Fruit fly (Drosophila melanogaster) whole organism, prepupa: ENCODE results near the gene CG15387.

Experiments used
- Blimp-1 ChIP-seq: fragments of 200-800 bp; sonication (Bioruptor generic); optimal IDR thresholded peaks from 3 replicates; lab custom pipeline; 2017; ENCODE audit warnings: missing biosample characterization, missing genetic modification characterization, mild to moderate bottlenecking, moderate library complexity, missing genetic modification reagents
- CG10631 ChIP-seq: fragments of 200-800 bp; sonication (Bioruptor generic); optimal IDR thresholded peaks from 2 replicates; lab custom pipeline; 2016; ENCODE audit warnings: missing biosample characterization, missing genetic modification characterization
- CG10669 ChIP-seq: fragments of 200-800 bp; sonication (Bioruptor generic); optimal IDR thresholded peaks from 3 replicates; lab custom pipeline; 2018; ENCODE audit warnings: missing biosample characterization, mild to moderate bottlenecking, missing genetic modification characterization, moderate library complexity
- CG11294 ChIP-seq: fragments of 200-800 bp; sonication (Bioruptor generic); IDR thresholded peaks from 2 replicates; pipeline ENCODE4 v1.3.6; 2022; ENCODE audit warnings: missing biosample characterization, missing genetic modification characterization
- CG11762 ChIP-seq: fragments of 200-800 bp; sonication (Bioruptor generic); optimal IDR thresholded peaks from 3 replicates; lab custom pipeline; 2016; ENCODE audit warnings: missing biosample characterization, missing genetic modification characterization; ENCODE audit not compliant: insufficient read depth
- CG11902 ChIP-seq: fragments of 200-800 bp; sonication (Bioruptor generic); optimal IDR thresholded peaks from 3 replicates; lab custom pipeline; 2016; ENCODE audit warnings: missing biosample characterization, missing genetic modification characterization
- CG15336 ChIP-seq: fragments of 200-800 bp; sonication (Bioruptor generic); IDR thresholded peaks from 2 replicates; pipeline ENCODE4 v1.3.6; 2022; ENCODE audit warnings: missing biosample characterization, missing genetic modification characterization
- CG1621 ChIP-seq: fragments of 200-800 bp; sonication (Bioruptor generic); optimal IDR thresholded peaks from 3 replicates; lab custom pipeline; 2018; ENCODE audit warnings: missing biosample characterization, mild to moderate bottlenecking, missing genetic modification characterization
- CG16779 ChIP-seq: fragments of 200-800 bp; sonication (Bioruptor generic); optimal IDR thresholded peaks from 3 replicates; lab custom pipeline; 2017; ENCODE audit warnings: missing biosample characterization, mild to moderate bottlenecking, missing genetic modification characterization
- CG3032 ChIP-seq: fragments of 200-800 bp; optimal IDR thresholded peaks from 2 replicates; lab custom pipeline; 2019; ENCODE audit warnings: missing biosample characterization, mild to moderate bottlenecking, missing genetic modification characterization, moderate library complexity
- CG3919 ChIP-seq: fragments of 200-800 bp; sonication (Bioruptor generic); optimal IDR thresholded peaks from 3 replicates; lab custom pipeline; 2016; ENCODE audit warnings: missing biosample characterization, missing genetic modification characterization
- CG6163 ChIP-seq: fragments of 200-800 bp; sonication (Bioruptor generic); IDR thresholded peaks from 3 replicates; pipeline ENCODE4 v1.3.6; 2022; ENCODE audit warnings: missing biosample characterization, missing genetic modification characterization
- CG6276 ChIP-seq: fragments of 200-800 bp; sonication (Bioruptor generic); optimal IDR thresholded peaks from 2 replicates; lab custom pipeline; 2017; ENCODE audit warnings: missing biosample characterization, mild to moderate bottlenecking, missing genetic modification characterization
- CG6792 ChIP-seq: fragments of 200-800 bp; sonication (Bioruptor generic); optimal IDR thresholded peaks from 3 replicates; lab custom pipeline; 2016; ENCODE audit warnings: missing biosample characterization, missing genetic modification characterization
- CG7368 ChIP-seq: fragments of 200-800 bp; sonication (Bioruptor generic); optimal IDR thresholded peaks from 3 replicates; lab custom pipeline; 2016; ENCODE audit warnings: missing biosample characterization, missing genetic modification characterization
- CG8119 ChIP-seq: fragments of 200-800 bp; sonication (Bioruptor generic); IDR thresholded peaks from 3 replicates; pipeline ENCODE4 v1.3.6; 2022; ENCODE audit warnings: missing biosample characterization, missing genetic modification characterization
- CG8319 ChIP-seq: fragments of 200-800 bp; sonication (Bioruptor generic); optimal IDR thresholded peaks from 3 replicates; lab custom pipeline; 2016; ENCODE audit warnings: missing biosample characterization, missing genetic modification characterization
- CG9139 ChIP-seq: fragments of 200-800 bp; sonication (Bioruptor generic); optimal IDR thresholded peaks from 3 replicates; lab custom pipeline; 2017; ENCODE audit warnings: missing biosample characterization, mild to moderate bottlenecking, missing genetic modification characterization
- Eip75B ChIP-seq: fragments of 200-800 bp; sonication (Bioruptor generic); optimal IDR thresholded peaks from 3 replicates; lab custom pipeline; 2016; ENCODE audit warnings: missing biosample characterization, missing genetic modification characterization
- Eip78C ChIP-seq: fragments of 200-800 bp; sonication (Bioruptor generic); peaks from one replicate; lab custom pipeline; 2016; ENCODE audit warnings: missing biosample characterization, missing genetic modification characterization
- Eip93F ChIP-seq: fragments of 200-800 bp; sonication (Bioruptor generic); optimal IDR thresholded peaks from 2 replicates; lab custom pipeline; 2016; ENCODE audit warnings: missing biosample characterization, mild to moderate bottlenecking, missing genetic modification characterization
- Ets21C ChIP-seq: fragments of 200-800 bp; sonication (Bioruptor generic); optimal IDR thresholded peaks from 3 replicates; lab custom pipeline; 2016; ENCODE audit warnings: missing biosample characterization, missing genetic modification characterization
- Gug ChIP-seq: fragments of 200-800 bp; sonication (Bioruptor generic); IDR thresholded peaks from 2 replicates; pipeline ENCODE4 v1.3.6; 2022; ENCODE audit warnings: missing biosample characterization, missing genetic modification characterization
- Hr38 ChIP-seq: sonication (Bioruptor generic); optimal IDR thresholded peaks from 2 replicates; lab custom pipeline; 2016; ENCODE audit warnings: missing biosample characterization, missing genetic modification characterization
- Hr39 ChIP-seq: fragments of 200-800 bp; sonication (Bioruptor generic); optimal IDR thresholded peaks from 2 replicates; lab custom pipeline; 2016; ENCODE audit warnings: missing biosample characterization, missing genetic modification characterization
- Hr4 ChIP-seq: fragments of 200-800 bp; sonication (Bioruptor generic); optimal IDR thresholded peaks from 3 replicates; lab custom pipeline; 2016; ENCODE audit warnings: missing biosample characterization, missing genetic modification characterization
- Lpt ChIP-seq: fragments of 200-800 bp; sonication (Bioruptor generic); optimal IDR thresholded peaks from 3 replicates; lab custom pipeline; 2016; ENCODE audit warnings: missing biosample characterization, missing genetic modification characterization
- Met ChIP-seq: fragments of 200-800 bp; sonication (Bioruptor generic); optimal IDR thresholded peaks from 3 replicates; lab custom pipeline; 2016; ENCODE audit warnings: missing biosample characterization, missing genetic modification characterization
- Smox ChIP-seq: fragments of 200-800 bp; sonication (Bioruptor generic); optimal IDR thresholded peaks from 3 replicates; lab custom pipeline; 2016; ENCODE audit warnings: missing biosample characterization, missing genetic modification characterization
- Sox102F ChIP-seq: fragments of 200-800 bp; sonication (Bioruptor generic); optimal IDR thresholded peaks from 2 replicates; lab custom pipeline; 2016; ENCODE audit warnings: missing biosample characterization, mild to moderate bottlenecking, missing genetic modification characterization
- Sox14 ChIP-seq: fragments of 200-800 bp; sonication (Bioruptor generic); optimal IDR thresholded peaks from 3 replicates; lab custom pipeline; 2016; ENCODE audit warnings: missing biosample characterization, missing genetic modification characterization
- Sox15 ChIP-seq: fragments of 200-800 bp; sonication (Bioruptor generic); optimal IDR thresholded peaks from 3 replicates; lab custom pipeline; 2016; ENCODE audit warnings: missing biosample characterization, missing genetic modification characterization
- achi ChIP-seq: fragments of 200-800 bp; sonication (Bioruptor generic); optimal IDR thresholded peaks from 3 replicates; lab custom pipeline; 2016; ENCODE audit warnings: missing biosample characterization, missing genetic modification characterization
- dac ChIP-seq: fragments of 200-800 bp; sonication (Bioruptor generic); optimal IDR thresholded peaks from 2 replicates; lab custom pipeline; 2017; ENCODE audit warnings: missing biosample characterization, mild to moderate bottlenecking, missing genetic modification characterization
- dsx ChIP-seq: fragments of 200-800 bp; optimal IDR thresholded peaks from 3 replicates; lab custom pipeline; 2019; ENCODE audit warnings: missing biosample characterization, mild to moderate bottlenecking, missing genetic modification characterization, moderate library complexity; ENCODE audit not compliant: poor library complexity, severe bottlenecking
- eg ChIP-seq: fragments of 200-800 bp; sonication (Bioruptor generic); IDR thresholded peaks from 3 replicates; pipeline ENCODE4 v1.3.6; 2022; ENCODE audit warnings: missing biosample characterization, missing genetic modification characterization
- esn ChIP-seq: fragments of 200-800 bp; sonication (Bioruptor generic); optimal IDR thresholded peaks from 2 replicates; lab custom pipeline; 2016; ENCODE audit warnings: missing biosample characterization, mild to moderate bottlenecking, missing genetic modification characterization, moderate library complexity
- fd59A ChIP-seq: fragments of 200-800 bp; sonication (Bioruptor generic); optimal IDR thresholded peaks from 2 replicates; lab custom pipeline; 2017; ENCODE audit warnings: missing biosample characterization, mild to moderate bottlenecking, missing genetic modification characterization, missing genetic modification reagents
- fd85E ChIP-seq: fragments of 200-800 bp; sonication (Bioruptor generic); optimal IDR thresholded peaks from 3 replicates; lab custom pipeline; 2016; ENCODE audit warnings: missing biosample characterization, missing genetic modification characterization
- fkh ChIP-seq: fragments of 200-800 bp; sonication (Bioruptor generic); optimal IDR thresholded peaks from 3 replicates; lab custom pipeline; 2017; ENCODE audit warnings: missing biosample characterization, mild to moderate bottlenecking, missing genetic modification characterization, moderate library complexity
- lz ChIP-seq: fragments of 200-800 bp; sonication (Bioruptor generic); optimal IDR thresholded peaks from 3 replicates; lab custom pipeline; 2016; ENCODE audit warnings: missing biosample characterization, missing genetic modification characterization
- net ChIP-seq: fragments of 200-800 bp; sonication (Bioruptor generic); optimal IDR thresholded peaks from 3 replicates; lab custom pipeline; 2016; ENCODE audit warnings: missing biosample characterization, missing genetic modification characterization
- pdm3 ChIP-seq: fragments of 200-800 bp; sonication (Bioruptor generic); optimal IDR thresholded peaks from 3 replicates; lab custom pipeline; 2016; ENCODE audit warnings: missing biosample characterization, missing genetic modification characterization
- salr ChIP-seq, 2 experiments: fragments of 200-800 bp; sonication (Bioruptor generic); optimal IDR thresholded peaks; 3 replicates each; lab custom pipeline; 2016 to 2018; ENCODE audit warnings: missing biosample characterization in 2 of 2, missing genetic modification characterization in 2 of 2, mild to moderate bottlenecking in 1 of 2
- spab ChIP-seq: fragments of 200-800 bp; sonication (Bioruptor generic); optimal IDR thresholded peaks from 2 replicates; lab custom pipeline; 2017; ENCODE audit warnings: missing biosample characterization, mild to moderate bottlenecking, missing genetic modification characterization, missing genetic modification reagents
- ss ChIP-seq, 2 experiments: fragments of 200-800 bp; sonication (Bioruptor generic); optimal IDR thresholded peaks; 2 replicates in 1 of 2; 3 replicates in 1 of 2; lab custom pipeline; 2017 to 2018; ENCODE audit warnings: mild to moderate bottlenecking in 2 of 2, missing biosample characterization in 2 of 2, missing genetic modification characterization in 2 of 2, moderate library complexity in 1 of 2
- svp ChIP-seq: fragments of 200-800 bp; sonication (Bioruptor generic); peaks from one replicate; lab custom pipeline; 2016; ENCODE audit warnings: missing biosample characterization, missing genetic modification characterization
- topi ChIP-seq: fragments of 200-800 bp; sonication (Bioruptor generic); optimal IDR thresholded peaks from 3 replicates; lab custom pipeline; 2016; ENCODE audit warnings: missing biosample characterization, missing genetic modification characterization
- vri ChIP-seq: fragments of 200-800 bp; sonication (Bioruptor generic); optimal IDR thresholded peaks from 3 replicates; lab custom pipeline; 2016; ENCODE audit warnings: missing biosample characterization, mild to moderate bottlenecking, missing genetic modification characterization

CG15387 gene

DNA sequence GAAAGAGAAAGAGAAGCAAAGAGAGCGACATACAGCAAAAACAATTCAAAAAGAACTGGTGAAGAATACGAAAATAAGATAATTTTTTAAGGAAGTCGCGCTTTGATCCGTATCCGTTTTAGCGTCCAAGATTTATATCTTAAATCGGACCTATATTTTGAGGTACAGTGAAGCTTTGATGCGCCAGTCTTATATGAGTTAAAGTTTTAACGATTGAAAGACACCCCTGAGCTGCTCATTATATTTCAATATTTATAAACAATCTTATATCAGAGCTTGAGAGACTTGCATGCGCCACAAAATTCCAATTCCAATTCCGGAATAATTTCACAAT, 47.3 kb downstream of the CG15387 start (continued):
- TF ChIP-seq Eip93F (GFP tag; lab: Kevin White, UChicago), result no peak

DNA sequence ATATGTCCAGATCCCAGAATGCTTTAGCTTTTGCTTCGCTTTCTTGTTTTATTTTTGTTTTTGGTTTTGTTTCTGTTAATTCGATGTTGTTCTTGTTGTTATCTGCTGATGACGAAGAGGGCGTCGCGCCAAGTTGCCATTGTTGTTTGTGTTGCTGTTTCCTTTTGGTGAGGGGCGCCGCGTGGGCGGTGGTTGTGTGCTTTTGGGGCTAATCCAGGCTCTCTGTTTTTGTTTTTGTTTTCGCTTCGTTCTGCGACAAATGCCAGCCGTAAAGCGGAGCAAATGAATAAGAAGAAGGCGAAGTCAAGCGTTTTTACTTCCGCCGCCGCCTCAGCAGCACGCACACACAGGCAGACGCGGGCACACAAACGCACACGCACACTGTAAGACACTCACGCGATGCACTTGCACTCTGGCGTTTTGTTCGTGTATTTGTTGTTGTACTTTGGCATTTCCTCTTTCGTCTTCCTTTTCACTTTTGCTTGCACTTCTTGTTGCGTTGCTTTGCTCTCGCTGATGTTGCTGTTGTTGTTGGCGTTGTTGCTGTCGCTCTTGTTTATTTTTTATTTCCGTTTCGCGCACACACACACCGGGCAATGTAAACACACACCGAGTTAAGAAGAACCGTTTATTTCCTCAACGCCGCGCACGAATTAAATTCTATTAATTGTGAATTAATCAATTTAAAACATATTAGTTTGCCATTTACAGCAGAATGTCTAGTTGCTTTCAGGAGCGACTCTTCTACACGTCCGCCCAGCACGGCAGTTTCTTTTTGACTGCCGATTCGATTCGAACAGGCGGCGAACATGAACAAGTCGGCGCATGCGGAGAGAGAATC, 47.9 kb downstream of the CG15387 start, which contains the start of gene aop:
aop (minus strand) TSS at position 786 of the 841 bp plus-strand sequence.
- TF ChIP-seq fd85E (GFP tag; lab: Kevin White, UChicago), result no peak
- peak; percentile 48 for TF ChIP-seq CG15336 (GFP tag; lab: Robert Waterston, UW)
- no peak for TF ChIP-seq CG11762 (GFP tag; lab: Kevin White, UChicago)
- TF ChIP-seq CG7368 (GFP tag; lab: Kevin White, UChicago), result no peak
- TF ChIP-seq fkh (GFP tag; lab: Kevin White, UChicago), result peak; percentile 70
- no peak for TF ChIP-seq Ets21C (GFP tag; lab: Kevin White, UChicago)
- TF ChIP-seq ss (GFP tag; optimal IDR thresholded peaks at IDR 0.05; lab: Kevin White, UChicago), result peak; percentile 68 to 83
- peak; percentile 42 for TF ChIP-seq Sox14 (GFP tag; lab: Kevin White, UChicago)
- TF ChIP-seq Sox102F, result peak; percentile 75
- TF ChIP-seq CG10669 (GFP tag; lab: Kevin White, UChicago), result no peak
- peak; percentile 28 for TF ChIP-seq pdm3 (GFP tag; lab: Kevin White, UChicago)
- TF ChIP-seq Sox15, result no peak
- TF ChIP-seq CG6163 (GFP tag; lab: Robert Waterston, UW), result peak; percentile 65
- TF ChIP-seq Hr39 (GFP tag; lab: Kevin White, UChicago), result no peak
- TF ChIP-seq vri (GFP tag; lab: Kevin White, UChicago), result peak; percentile 52
- TF ChIP-seq Lpt (GFP tag; lab: Kevin White, UChicago), result no peak
- peak; percentile 68 for TF ChIP-seq Eip78C (GFP tag; lab: Kevin White, UChicago)
- TF ChIP-seq CG6792 (GFP tag; lab: Kevin White, UChicago), result no peak
- peak; percentile 59 for TF ChIP-seq Eip75B (GFP tag; lab: Kevin White, UChicago)
- peak; percentile 40 for TF ChIP-seq CG3919 (GFP tag; lab: Kevin White, UChicago)
- TF ChIP-seq Gug, result no peak
- peak; percentile 21 for TF ChIP-seq CG1621
- peak; percentile 54 for TF ChIP-seq topi (GFP tag; lab: Kevin White, UChicago)
- TF ChIP-seq CG8319 (GFP tag; lab: Kevin White, UChicago), result no peak
- TF ChIP-seq Eip93F (GFP tag; lab: Kevin White, UChicago), result peak; percentile 55
- no peak for TF ChIP-seq CG3032 (tag; lab: Kevin White, UChicago)
- peak; percentile 60 for TF ChIP-seq CG16779
- TF ChIP-seq net (GFP tag; lab: Kevin White, UChicago), result peak; percentile 58
- peak; percentile 58 for TF ChIP-seq Met (GFP tag; lab: Kevin White, UChicago)
- no peak for TF ChIP-seq CG10631
- TF ChIP-seq CG8119 (GFP tag; lab: Robert Waterston, UW), result no peak
- TF ChIP-seq CG9139, result peak; percentile 49
- TF ChIP-seq CG6276 (GFP tag; lab: Kevin White, UChicago), result peak; percentile 51
- no peak for TF ChIP-seq Hr4 (GFP tag; lab: Kevin White, UChicago)
- TF ChIP-seq achi (GFP tag; lab: Kevin White, UChicago), result no peak
- TF ChIP-seq CG11902, result no peak
- no peak for TF ChIP-seq CG11294 (GFP tag; lab: Robert Waterston, UW)
- TF ChIP-seq Hr38 (GFP tag; lab: Kevin White, UChicago), result no peak
- peak; percentile 85 for TF ChIP-seq svp
- peak; percentile 69 for TF ChIP-seq dsx
- TF ChIP-seq fd59A, result no peak
- peak; percentile 12 for TF ChIP-seq spab (GFP tag; lab: Kevin White, UChicago)
- no peak for TF ChIP-seq dac (GFP tag; lab: Kevin White, UChicago)
- TF ChIP-seq Smox, result peak; percentile 38
- TF ChIP-seq esn (GFP tag; lab: Kevin White, UChicago), result peak; percentile 23
- no peak; the same call in 2 of the 3 replicates for TF ChIP-seq eg (GFP tag; lab: Robert Waterston, UW)
- TF ChIP-seq Blimp-1 (GFP tag; lab: Kevin White, UChicago), result peak; percentile 69
- no peak for TF ChIP-seq salr (GFP tag; optimal IDR thresholded peaks at IDR 0.05; lab: Kevin White, UChicago)
- TF ChIP-seq lz, result peak; percentile 1
